Worm (Caenorhabditis elegans) whole organism, L4 larva: ENCODE data around the gene ing-3.

Source experiments
- F10B5.3 ChIP-seq: sonication (generic microtip); optimal IDR thresholded peaks from 2 replicates; lab custom pipeline; 2016; ENCODE audit warnings: mild to moderate bottlenecking, missing genetic modification characterization, missing compliant biosample characterization
- mdt-29 ChIP-seq: fragments of 200-800 bp; sonication (Bioruptor generic); IDR thresholded peaks from 2 replicates; pipeline ENCODE4 v1.3.6; 2022; ENCODE audit warnings: missing genetic modification reagents, missing genetic modification characterization, missing compliant biosample characterization
- spr-3 ChIP-seq: fragments of 200-800 bp; sonication (Bioruptor generic); optimal IDR thresholded peaks from 2 replicates; lab custom pipeline; 2018; ENCODE audit warnings: mild to moderate bottlenecking, missing genetic modification characterization, missing compliant biosample characterization

- TF ChIP-seq mdt-29 (GFP tag; lab: Robert Waterston, UW) (no peak), F10B5.3 (tag; lab: Kevin White, UChicago) (no peak), spr-3 (GFP tag; lab: Kevin White, UChicago) (no peak)
Measured at ce11 chrII:13855352-13855751, 20.5 kb upstream of the ing-3 start.
